Worm (Caenorhabditis elegans): ENCODE data around the gene vti-1.

- no peak for TF ChIP-seq ztf-11 (tag; optimal IDR thresholded peaks at IDR 0.05)
- TF ChIP-seq unc-39 (tag; optimal IDR thresholded peaks at IDR 0.05), result no peak
- TF ChIP-seq nhr-28 (tag; optimal IDR thresholded peaks at IDR 0.05), result no peak
- no peak for TF ChIP-seq pha-4 (tag; optimal IDR thresholded peaks at IDR 0.05)
- no peak for TF ChIP-seq unc-62 (GFP tag; optimal IDR thresholded peaks at IDR 0.05)
- no peak for TF ChIP-seq mep-1 (tag; optimal IDR thresholded peaks at IDR 0.05)
- TF ChIP-seq M03D4.4 (tag; optimal IDR thresholded peaks at IDR 0.05), result no peak
- no peak for TF ChIP-seq bed-3 (GFP tag; optimal IDR thresholded peaks at IDR 0.05)
These were observed 8.7 kb downstream of the vti-1 start for ce11 chrIV:14757786-14758185.
